Worm (Caenorhabditis elegans): Measurements from ENCODE around the gene T11F9.1.

- TF ChIP-seq ceh-16 (tag; optimal IDR thresholded peaks at IDR 0.05): no peak
- no peak for TF ChIP-seq pha-4 (tag; optimal IDR thresholded peaks at IDR 0.05)
- TF ChIP-seq nhr-76 (tag; optimal IDR thresholded peaks at IDR 0.05): no peak
- no peak for TF ChIP-seq egl-27 (tag; optimal IDR thresholded peaks at IDR 0.05)
- TF ChIP-seq ama-1 (optimal IDR thresholded peaks at IDR 0.05): no peak
- TF ChIP-seq nhr-237 (tag; optimal IDR thresholded peaks at IDR 0.05): no peak
- no peak for TF ChIP-seq sea-2 (GFP tag; optimal IDR thresholded peaks at IDR 0.05)
- TF ChIP-seq ztf-11 (tag; optimal IDR thresholded peaks at IDR 0.05): no peak
Measured at ce11 chrV:11490382-11490781, 31.0 kb downstream of the T11F9.1 start, which contains the start of gene dhs-19.
